Fruit fly (Drosophila melanogaster): ENCODE measurements around the gene CG44139.

dm6 chr2L:2404631-2405030, 20.0 kb upstream of the CG44139 start:
- no peak for TF ChIP-seq Hr38 (GFP tag; optimal IDR thresholded peaks at IDR 0.05)
- no peak for TF ChIP-seq CG10631 (GFP tag; optimal IDR thresholded peaks at IDR 0.05)
- TF ChIP-seq Ets96B (tag; optimal IDR thresholded peaks at IDR 0.05): no peak
- TF ChIP-seq CG10669 (GFP tag; optimal IDR thresholded peaks at IDR 0.05): no peak
- no peak for TF ChIP-seq Hr39 (GFP tag; optimal IDR thresholded peaks at IDR 0.05)
